Worm (Caenorhabditis elegans) whole organism, L4 larva: ENCODE results near the gene F52H3.11.

Experiments used
- daf-12 ChIP-seq: fragments of 150-350 bp; optimal IDR thresholded peaks from 2 replicates; lab custom pipeline; 2014; ENCODE audit warnings: missing biosample characterization, missing genetic modification reagents, missing genetic modification characterization
- egl-27 ChIP-seq: sonication (generic microtip); optimal IDR thresholded peaks from 3 replicates; lab custom pipeline; 2017; ENCODE audit warnings: missing biosample characterization, missing genetic modification reagents, missing genetic modification characterization
- mxl-2 ChIP-seq: fragments of 200-800 bp; sonication (Bioruptor generic); conservative IDR thresholded peaks from 2 replicates; pipeline ENCODE4 v1.3.6; 2022; ENCODE audit warnings: missing genetic modification reagents, missing genetic modification characterization, missing compliant biosample characterization
- nhr-111 ChIP-seq: fragments of 200-800 bp; sonication (Bioruptor generic); optimal IDR thresholded peaks from 2 replicates; lab custom pipeline; 2018; ENCODE audit warnings: mild to moderate bottlenecking, missing genetic modification characterization, missing compliant biosample characterization
- nhr-237 ChIP-seq: sonication (generic microtip); optimal IDR thresholded peaks from 2 replicates; lab custom pipeline; 2017; ENCODE audit warnings: missing biosample characterization, missing genetic modification characterization
- nhr-28 ChIP-seq: fragments of 150-350 bp; optimal IDR thresholded peaks from 2 replicates; lab custom pipeline; 2014; ENCODE audit warnings: missing biosample characterization, missing genetic modification characterization
- saeg-2 ChIP-seq: fragments of 200-800 bp; sonication (Bioruptor generic); IDR thresholded peaks from 2 replicates; pipeline ENCODE4 v1.3.6; 2022; ENCODE audit warnings: missing genetic modification reagents, missing genetic modification characterization, missing compliant biosample characterization
- unc-39 ChIP-seq: sonication (generic microtip); optimal IDR thresholded peaks from 2 replicates; lab custom pipeline; 2017; ENCODE audit warnings: missing biosample characterization, missing genetic modification characterization
- ztf-7 ChIP-seq: fragments of 150-350 bp; optimal IDR thresholded peaks from 2 replicates; lab custom pipeline; 2014; ENCODE audit warnings: missing biosample characterization, missing genetic modification characterization

- TF ChIP-seq daf-12 (tag; lab: Kevin White, UChicago) (no peak), mxl-2 (no peak), nhr-237 (tag; lab: Kevin White, UChicago) (no peak), nhr-28 (no peak), ztf-7 (tag; lab: Kevin White, UChicago) (no peak), egl-27 (tag; lab: Kevin White, UChicago) (no peak), nhr-111 (GFP tag; lab: Kevin White, UChicago) (no peak), unc-39 (no peak), saeg-2 (GFP tag; lab: Robert Waterston, UW) (no peak)
These were observed 39.5 kb upstream of the F52H3.11 start for ce11 chrII:10084482-10084881.
